Worm (Caenorhabditis elegans): Measurements from ENCODE around the gene F53C11.4.

F53C11.4 gene

DNA sequence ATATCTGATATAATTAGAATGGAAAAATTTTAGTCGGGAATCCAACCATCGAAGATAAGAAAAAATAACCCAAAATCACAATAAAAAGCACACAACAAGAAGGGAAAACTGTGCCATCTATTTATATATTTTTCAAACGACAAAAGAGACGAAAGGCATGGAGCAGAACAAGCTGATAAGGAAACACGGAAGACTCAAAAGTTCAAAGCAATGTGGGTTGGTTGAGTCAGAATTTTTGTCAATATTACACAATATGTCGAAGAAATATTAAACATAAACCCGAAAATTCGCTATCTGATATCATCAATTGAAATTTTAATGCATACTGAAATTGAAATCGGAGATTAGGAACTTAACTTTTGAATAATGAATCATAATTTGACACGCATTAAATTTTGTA is 42.3 kb downstream of the F53C11.4 start, which contains the start of gene F35E12.9 (continued):
- TF ChIP-seq jun-1 (tag; optimal IDR thresholded peaks at IDR 0.05) (no peak), pqm-1 (tag; optimal IDR thresholded peaks at IDR 0.05) (peak; percentile 98), dmd-9 (GFP tag; IDR thresholded peaks at IDR 0.05) (no peak), nhr-6 (tag; optimal IDR thresholded peaks at IDR 0.05) (peak; percentile 45), nhr-28 (tag; optimal IDR thresholded peaks at IDR 0.05) (peak; percentile 83), T20F7.1 (GFP tag; optimal IDR thresholded peaks at IDR 0.05) (no peak), tra-1 (GFP tag; IDR thresholded peaks at IDR 0.05) (no peak), nhr-102 (tag; optimal IDR thresholded peaks at IDR 0.05) (peak; percentile 24), aha-1 (tag) (peak; percentile 85)

DNA sequence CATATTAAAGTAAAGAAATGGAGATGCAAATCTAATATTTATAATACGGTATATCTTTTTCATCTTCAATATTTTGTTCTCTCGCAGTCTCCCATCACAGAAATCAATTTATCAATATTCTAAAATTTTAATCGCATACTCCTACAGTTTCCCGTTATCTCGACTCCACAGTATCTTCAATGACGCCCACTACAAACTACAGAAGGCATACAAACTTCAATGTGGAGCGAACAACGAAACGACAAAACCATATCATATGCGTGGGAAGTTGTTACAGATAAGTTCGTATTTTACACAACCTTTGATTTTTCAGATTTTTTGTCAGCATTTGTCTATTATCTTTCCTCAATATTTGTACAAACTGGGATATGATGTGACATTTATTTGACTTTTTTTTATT is 47.3 kb downstream of the F53C11.4 start:
- TF ChIP-seq nhr-28 (tag; optimal IDR thresholded peaks at IDR 0.05), result peak; percentile 94
- TF ChIP-seq hlh-11 (tag; optimal IDR thresholded peaks at IDR 0.05), result peak; percentile 30
- TF ChIP-seq nhr-76 (tag; optimal IDR thresholded peaks at IDR 0.05), result no peak
- peak; percentile 38; the same call in 1 of the 2 replicates for TF ChIP-seq dmd-6 (GFP tag; IDR thresholded peaks at IDR 0.05)
- TF ChIP-seq daf-16 (GFP tag; optimal IDR thresholded peaks at IDR 0.05), result no peak
- peak; percentile 67 for TF ChIP-seq daf-16 (tag; optimal IDR thresholded peaks at IDR 0.05)
- peak; percentile 72 for TF ChIP-seq pqm-1 (tag; optimal IDR thresholded peaks at IDR 0.05)
- no peak for TF ChIP-seq ceh-28 (tag; optimal IDR thresholded peaks at IDR 0.05)
- no peak for TF ChIP-seq T26A8.4 (GFP tag; IDR thresholded peaks at IDR 0.05)
- TF ChIP-seq dve-1 (tag; optimal IDR thresholded peaks at IDR 0.05; ENCODE audit: insufficient read depth), result peak; percentile 81
- TF ChIP-seq ZK337.2 (GFP tag; IDR thresholded peaks at IDR 0.05), result no peak
- no peak for TF ChIP-seq ztf-11 (tag; optimal IDR thresholded peaks at IDR 0.05)
- peak; percentile 0 for TF ChIP-seq nhr-102 (tag; optimal IDR thresholded peaks at IDR 0.05)
- no peak for TF ChIP-seq Y5F2A.4 (GFP tag; optimal IDR thresholded peaks at IDR 0.05)
- TF ChIP-seq spr-3 (GFP tag; optimal IDR thresholded peaks at IDR 0.05), result no peak

DNA sequence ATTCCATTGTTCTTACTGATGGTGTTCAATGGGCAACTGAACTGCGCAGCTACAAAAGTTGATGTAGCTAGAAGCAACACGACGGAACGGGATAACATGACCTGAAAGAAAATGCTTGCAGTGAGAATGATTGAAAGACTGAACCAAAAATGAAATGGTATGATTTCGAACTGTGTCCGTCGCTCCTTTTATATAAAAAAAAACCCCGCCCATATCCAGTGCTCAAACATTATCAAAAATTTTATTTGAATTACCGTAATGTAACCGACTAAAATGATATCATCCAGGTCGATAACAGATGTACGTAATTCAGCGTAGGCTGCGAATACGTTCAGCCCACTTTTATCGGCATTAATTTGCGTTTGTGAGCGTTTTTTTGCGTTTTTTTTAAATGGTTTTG is 48.8 kb downstream of the F53C11.4 start, which contains the start of gene irg-5:
TSS of gene irg-5 (minus strand) at position 101 of the 400 bp plus-strand sequence.
- TF ChIP-seq unc-62 (GFP tag; optimal IDR thresholded peaks at IDR 0.05 in 1 of 2) (peak in 1 of 2 experiments; percentile 50), unc-62 (tag; optimal IDR thresholded peaks at IDR 0.05) (no peak), snpc-1.2 (GFP tag; IDR thresholded peaks at IDR 0.05) (no peak)

- TF ChIP-seq dmd-9 (GFP tag; IDR thresholded peaks at IDR 0.05), result no peak
- peak in 1 of 2 experiments; percentile 66 for TF ChIP-seq unc-62 (GFP tag; optimal IDR thresholded peaks at IDR 0.05 in 1 of 2)
- TF ChIP-seq unc-62 (tag; optimal IDR thresholded peaks at IDR 0.05), result no peak
- TF ChIP-seq nhr-11 (tag; optimal IDR thresholded peaks at IDR 0.05), result no peak
- no peak for TF ChIP-seq egl-27 (tag; optimal IDR thresholded peaks at IDR 0.05)
- TF ChIP-seq pqm-1 (tag; optimal IDR thresholded peaks at IDR 0.05), result peak; percentile 15
- TF ChIP-seq dve-1 (tag; optimal IDR thresholded peaks at IDR 0.05; ENCODE audit: insufficient read depth), result peak; percentile 2
- no peak for TF ChIP-seq daf-16 (GFP tag; optimal IDR thresholded peaks at IDR 0.05)
- TF ChIP-seq daf-16 (tag; optimal IDR thresholded peaks at IDR 0.05), result peak; percentile 36
These were observed 51.0 kb downstream of the F53C11.4 start, which contains the start of gene F35E12.6 for ce11 chrV:13736147-13736546. TSS of gene F35E12.6 (minus strand) at chrV:13736247.

Measured in whole organism, L4 larva.